Worm (Caenorhabditis elegans): Measurements from ENCODE around the gene cpsf-3.

The cpsf-3 gene

ce11 chrIV:13311331-13312034 lies 28.8 kb upstream of the cpsf-3 start:
- peak; percentile 54 for TF ChIP-seq nfya-1 (tag; optimal IDR thresholded peaks at IDR 0.05; ENCODE audit: insufficient read depth)
- TF ChIP-seq nhr-23 (tag; optimal IDR thresholded peaks at IDR 0.05) = peak; percentile 2
- TF ChIP-seq pqm-1 (tag; optimal IDR thresholded peaks at IDR 0.05) = no peak
- TF ChIP-seq elt-1 (tag; optimal IDR thresholded peaks at IDR 0.05) = no peak
- no peak for TF ChIP-seq ztf-11 (tag; optimal IDR thresholded peaks at IDR 0.05)
- TF ChIP-seq nhr-28 (tag; optimal IDR thresholded peaks at IDR 0.05) = no peak

DNA sequence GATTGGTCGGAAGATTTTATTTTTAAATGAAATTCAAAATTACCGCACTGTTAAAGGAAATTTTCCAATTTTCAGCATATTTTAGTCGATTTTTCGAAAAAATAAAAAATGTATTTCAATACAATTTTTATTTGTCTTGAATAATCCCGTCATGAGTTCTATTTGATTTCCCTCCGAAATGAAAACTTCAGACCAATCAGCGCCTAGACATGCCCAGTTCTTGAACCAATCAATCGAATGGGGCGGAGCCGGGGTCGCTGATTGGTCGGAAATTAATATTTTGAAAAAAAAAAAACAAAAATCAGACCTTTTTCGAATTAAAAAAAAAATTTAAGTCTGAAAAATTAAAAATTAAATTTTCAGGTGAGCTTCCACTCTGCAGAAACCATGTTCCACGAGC lies 27.0 kb upstream of the cpsf-3 start:
- TF ChIP-seq nfya-1 (tag; optimal IDR thresholded peaks at IDR 0.05; ENCODE audit: insufficient read depth) (peak; percentile 70), lin-15B (tag; optimal IDR thresholded peaks at IDR 0.05) (no peak)

DNA sequence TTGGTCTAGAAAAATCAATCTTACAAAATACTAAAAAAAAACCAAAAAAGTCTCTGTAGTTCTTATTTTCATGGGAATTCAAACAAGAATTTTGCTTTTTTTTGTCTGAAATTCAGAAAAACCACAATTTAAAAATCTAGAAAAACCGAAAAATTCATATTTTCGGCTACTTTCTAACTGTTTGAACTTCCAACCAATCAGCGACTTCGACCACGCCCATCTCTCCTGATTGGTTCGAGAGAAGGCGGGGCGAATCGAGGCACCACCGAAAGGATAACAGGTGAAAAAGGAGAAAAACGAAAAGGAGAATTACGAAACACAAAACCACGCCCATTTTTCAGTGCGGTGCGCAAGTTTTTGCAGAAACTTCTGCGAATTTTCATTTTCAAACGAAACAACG lies 22.1 kb upstream of the cpsf-3 start:
- TF ChIP-seq nfya-1 (tag; optimal IDR thresholded peaks at IDR 0.05; ENCODE audit: insufficient read depth) (peak; percentile 76), nhr-11 (tag; optimal IDR thresholded peaks at IDR 0.05) (no peak), tbx-2 (tag; optimal IDR thresholded peaks at IDR 0.05) (no peak)

DNA sequence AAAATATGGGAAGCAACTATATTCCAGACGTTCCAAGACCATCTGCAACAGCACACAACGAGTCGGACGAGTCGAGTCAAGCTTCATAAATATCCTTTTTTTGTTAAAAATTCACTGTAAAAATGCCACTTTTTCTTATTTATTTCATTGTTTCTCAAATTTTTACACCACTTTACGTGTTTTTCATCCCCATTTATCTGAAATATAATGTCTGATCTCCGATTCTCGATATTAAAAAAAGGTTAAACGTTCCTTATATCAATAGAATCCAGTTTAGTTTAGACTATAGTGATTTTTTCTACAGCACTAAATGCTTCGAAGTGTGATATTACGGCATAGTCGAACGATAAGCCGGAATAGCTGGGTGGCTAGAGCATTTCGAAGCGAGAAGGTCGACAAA lies 20.8 kb upstream of the cpsf-3 start, which contains the start of gene Y67H2A.7:
TSS of gene Y67H2A.7 (plus strand) at position 301 of the 400 bp plus-strand sequence.
- no peak for TF ChIP-seq tbx-2 (tag; optimal IDR thresholded peaks at IDR 0.05)
- TF ChIP-seq nhr-76 (tag; optimal IDR thresholded peaks at IDR 0.05) = no peak
- no peak for TF ChIP-seq nfya-1 (tag; optimal IDR thresholded peaks at IDR 0.05; ENCODE audit: insufficient read depth)

DNA sequence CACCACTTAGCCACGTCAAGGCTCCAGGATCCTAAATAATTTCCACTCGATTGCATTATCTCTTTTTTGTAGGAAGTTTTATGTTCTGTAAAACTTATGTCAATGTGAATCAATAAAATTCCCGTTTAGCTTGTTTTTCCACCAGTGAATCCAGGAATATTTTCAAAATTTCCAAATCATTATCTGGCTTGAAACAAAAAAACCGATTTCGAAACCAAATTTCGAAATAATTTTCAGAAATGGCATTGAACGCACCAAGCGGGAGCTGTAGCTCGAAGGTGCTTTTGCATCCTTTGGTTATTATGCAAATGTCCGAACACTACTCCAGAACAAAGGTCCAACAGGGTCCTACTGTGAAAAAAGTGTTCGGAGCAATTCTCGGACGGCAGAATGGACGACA lies 17.9 kb upstream of the cpsf-3 start, which contains the start of gene csn-6:
TSS of gene csn-6 (plus strand) at position 234 of the 400 bp plus-strand sequence.
- TF ChIP-seq ama-1 (optimal IDR thresholded peaks at IDR 0.05) (peak; percentile 45), daf-12 (tag; optimal IDR thresholded peaks at IDR 0.05) (no peak), nhr-67 (tag; optimal IDR thresholded peaks at IDR 0.05) (no peak)

DNA sequence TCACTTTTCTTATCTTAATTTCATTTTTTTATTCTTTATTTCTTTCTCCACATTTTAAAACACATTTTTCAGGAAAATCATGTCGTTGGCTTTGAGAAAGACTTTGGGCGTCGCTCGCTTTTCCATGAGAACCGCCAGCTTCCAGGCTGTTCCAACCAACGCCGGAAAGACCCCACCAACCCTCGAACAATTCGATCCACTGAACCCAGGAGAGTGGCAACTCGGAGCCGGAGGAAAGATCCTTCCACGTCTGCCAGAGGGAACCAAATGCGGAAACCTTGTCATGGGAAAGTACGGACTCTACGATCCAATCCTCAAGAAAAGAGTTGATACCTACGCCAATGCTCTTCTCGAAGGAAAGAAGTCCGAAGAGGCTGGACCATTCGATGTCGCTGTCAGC lies 17.4 kb upstream of the cpsf-3 start, which contains the start of gene kdp-1:
TSS of gene kdp-1 (plus strand) at position 80 of the 400 bp plus-strand sequence.
- TF ChIP-seq nhr-23 (tag; optimal IDR thresholded peaks at IDR 0.05) (no peak), lin-15B (tag; optimal IDR thresholded peaks at IDR 0.05) (no peak), nhr-25 (tag; optimal IDR thresholded peaks at IDR 0.05) (no peak), fos-1 (tag; optimal IDR thresholded peaks at IDR 0.05) (no peak), lsy-12 (tag; optimal IDR thresholded peaks at IDR 0.05) (no peak), mdl-1 (tag; optimal IDR thresholded peaks at IDR 0.05) (no peak), egl-5 (tag; optimal IDR thresholded peaks at IDR 0.05) (no peak), ztf-11 (tag; optimal IDR thresholded peaks at IDR 0.05) (no peak), aly-2 (tag; optimal IDR thresholded peaks at IDR 0.05) (no peak), nhr-237 (tag; optimal IDR thresholded peaks at IDR 0.05) (no peak), pqm-1 (tag; optimal IDR thresholded peaks at IDR 0.05) (no peak), fkh-10 (GFP tag; optimal IDR thresholded peaks at IDR 0.05) (no peak), nhr-67 (tag; optimal IDR thresholded peaks at IDR 0.05) (no peak), mml-1 (tag; optimal IDR thresholded peaks at IDR 0.05) (no peak), ztf-4 (tag; optimal IDR thresholded peaks at IDR 0.05) (no peak), elt-1 (tag; optimal IDR thresholded peaks at IDR 0.05) (no peak), zag-1 (tag; optimal IDR thresholded peaks at IDR 0.05) (no peak), unc-62 (GFP tag; optimal IDR thresholded peaks at IDR 0.05) (no peak), nhr-43 (tag; optimal IDR thresholded peaks at IDR 0.05; ENCODE audit: poor library complexity, severe bottlenecking) (no peak), ZK546.5 (tag; optimal IDR thresholded peaks at IDR 0.05) (no peak)

ce11 chrIV:13299648-13300047 lies 17.0 kb upstream of the cpsf-3 start:
- TF ChIP-seq fkh-10 (GFP tag; optimal IDR thresholded peaks at IDR 0.05) (no peak), elt-3 (tag; optimal IDR thresholded peaks at IDR 0.05) (no peak), fos-1 (tag; optimal IDR thresholded peaks at IDR 0.05) (no peak), nhr-76 (tag; optimal IDR thresholded peaks at IDR 0.05) (no peak), mml-1 (tag; optimal IDR thresholded peaks at IDR 0.05) (no peak), ceh-9 (tag; optimal IDR thresholded peaks at IDR 0.05) (no peak), jun-1 (tag; optimal IDR thresholded peaks at IDR 0.05) (no peak), nhr-12 (tag; optimal IDR thresholded peaks at IDR 0.05) (no peak), R02D3.7 (tag; optimal IDR thresholded peaks at IDR 0.05) (no peak), nhr-77 (tag; optimal IDR thresholded peaks at IDR 0.05) (no peak), egl-5 (tag; optimal IDR thresholded peaks at IDR 0.05) (no peak), tbx-2 (tag; optimal IDR thresholded peaks at IDR 0.05) (no peak), elt-1 (tag; optimal IDR thresholded peaks at IDR 0.05) (no peak), snpc-4 (tag; optimal IDR thresholded peaks at IDR 0.05) (no peak), nhr-25 (tag; optimal IDR thresholded peaks at IDR 0.05) (no peak), lin-39 (tag; optimal IDR thresholded peaks at IDR 0.05) (no peak), nhr-43 (tag; optimal IDR thresholded peaks at IDR 0.05; ENCODE audit: poor library complexity, severe bottlenecking) (no peak)

Measured in whole organism, L3 larva.